Fruit fly (Drosophila melanogaster): ENCODE data around the gene CG14810.

Gene CG14810

DNA sequence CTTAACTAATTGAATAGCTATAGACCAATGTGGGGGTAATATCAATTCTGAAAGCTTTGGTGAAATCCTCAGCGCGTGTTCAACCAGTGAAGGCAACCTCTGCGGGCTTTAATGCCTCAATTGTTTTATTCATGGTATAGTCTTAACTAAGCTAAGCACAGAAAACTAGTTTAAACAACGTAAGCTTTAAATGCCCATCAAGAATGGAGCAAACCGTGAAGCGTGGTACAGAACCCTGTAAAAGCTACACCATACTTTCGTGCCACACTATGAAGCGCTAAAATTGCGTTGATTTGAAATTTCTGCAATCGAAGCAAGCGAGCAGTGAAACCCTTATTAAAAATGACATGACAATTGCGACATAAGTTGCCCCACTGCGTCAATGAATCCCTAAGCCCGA, 898 bp upstream of the CG14810 start (continued):
- TF ChIP-seq salm (tag; optimal IDR thresholded peaks at IDR 0.05) (no peak), CG15514 (GFP tag; optimal IDR thresholded peaks at IDR 0.05) (peak; percentile 20), CG11504 (tag; optimal IDR thresholded peaks at IDR 0.05) (no peak), Med (GFP tag) (peak; percentile 25), gfzf (GFP tag; optimal IDR thresholded peaks at IDR 0.05) (peak; percentile 30), E2f2 (GFP tag; IDR thresholded peaks at IDR 0.05) (peak; percentile 68), CG2712 (tag; optimal IDR thresholded peaks at IDR 0.05) (no peak), Scr (GFP tag; IDR thresholded peaks at IDR 0.05; ENCODE audit: partially characterized antibody) (no peak)

DNA sequence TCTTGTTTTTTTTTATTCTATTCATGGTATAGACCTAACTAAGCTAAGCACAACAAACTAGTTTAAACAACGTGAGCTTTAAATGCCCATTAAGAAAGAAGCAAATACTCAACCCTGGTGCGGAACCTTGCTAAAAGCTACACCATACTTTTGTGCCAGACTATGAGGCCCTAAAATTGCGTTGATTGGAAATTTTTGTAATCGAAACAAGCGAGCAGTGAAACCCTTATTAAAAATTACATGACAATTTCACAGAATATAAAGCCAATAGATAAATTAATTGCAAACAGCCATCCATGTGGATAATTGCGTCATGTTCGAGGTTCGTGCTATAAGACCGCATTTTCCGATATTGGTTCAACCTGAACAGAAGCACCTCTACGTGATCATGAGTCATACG, 1.1 kb downstream of the CG14810 start:
- TF ChIP-seq Mad (GFP tag; optimal IDR thresholded peaks at IDR 0.05) = no peak
- no peak for TF ChIP-seq chif (GFP tag; optimal IDR thresholded peaks at IDR 0.05)
- no peak for TF ChIP-seq B-H1 (GFP tag; IDR thresholded peaks at IDR 0.05)
- TF ChIP-seq E2f2 (GFP tag; IDR thresholded peaks at IDR 0.05) = peak; percentile 24; the same call in 1 of the 2 replicates
- no peak for TF ChIP-seq CG9437 (GFP tag; optimal IDR thresholded peaks at IDR 0.05)
- TF ChIP-seq Dll (GFP tag; IDR thresholded peaks at IDR 0.05; ENCODE audit: partially characterized antibody) = no peak
- TF ChIP-seq sisA (GFP tag; IDR thresholded peaks at IDR 0.05) = no peak
- peak; percentile 16 for TF ChIP-seq stwl (tag; optimal IDR thresholded peaks at IDR 0.05)
- TF ChIP-seq CoRest (tag; optimal IDR thresholded peaks at IDR 0.05) = no peak
- no peak for TF ChIP-seq Pdp1 (GFP tag; optimal IDR thresholded peaks at IDR 0.05)
- no peak for TF ChIP-seq az2 (GFP tag; optimal IDR thresholded peaks at IDR 0.05)
- no peak for TF ChIP-seq CG9609 (GFP tag; optimal IDR thresholded peaks at IDR 0.05)
- no peak for TF ChIP-seq CG7745 (tag; optimal IDR thresholded peaks at IDR 0.05)
- TF ChIP-seq CG14014 (GFP tag; IDR thresholded peaks at IDR 0.05) = no peak
- no peak for TF ChIP-seq CG17912 (GFP tag; optimal IDR thresholded peaks at IDR 0.05)
- no peak for TF ChIP-seq CG3838 (GFP tag; optimal IDR thresholded peaks at IDR 0.05)
- no peak for TF ChIP-seq hb (GFP tag; IDR thresholded peaks at IDR 0.05; ENCODE audit: partially characterized antibody)
- TF ChIP-seq CG10274 (GFP tag; optimal IDR thresholded peaks at IDR 0.05) = no peak
- no peak for TF ChIP-seq Nf-YC (tag; optimal IDR thresholded peaks at IDR 0.05)
- no peak for TF ChIP-seq oc (tag; optimal IDR thresholded peaks at IDR 0.05)
- no peak for TF ChIP-seq CG8388 (GFP tag; optimal IDR thresholded peaks at IDR 0.05)
- no peak for TF ChIP-seq tna (GFP tag; IDR thresholded peaks at IDR 0.05; ENCODE audit: partially characterized antibody)
- TF ChIP-seq Optix (GFP tag; IDR thresholded peaks at IDR 0.05) = no peak
- no peak for TF ChIP-seq rib (GFP tag; IDR thresholded peaks at IDR 0.05)
- no peak for TF ChIP-seq CG16813 (GFP tag; IDR thresholded peaks at IDR 0.05; ENCODE audit: partially characterized antibody)
- no peak for TF ChIP-seq sim (GFP tag; IDR thresholded peaks at IDR 0.05)
- TF ChIP-seq NFAT (GFP tag; IDR thresholded peaks at IDR 0.05) = 0 out of 2 replicates have a peak, but pooled peaks have one; percentile 6
- TF ChIP-seq CG12659 (GFP tag; optimal IDR thresholded peaks at IDR 0.05) = no peak
- peak; percentile 67 for TF ChIP-seq kay (GFP tag; optimal IDR thresholded peaks at IDR 0.05)
- TF ChIP-seq CG1529 (GFP tag; optimal IDR thresholded peaks at IDR 0.05) = no peak
- no peak for TF ChIP-seq CG43689 (GFP tag; IDR thresholded peaks at IDR 0.05)
- TF ChIP-seq Sin3A (optimal IDR thresholded peaks at IDR 0.05) = no peak
- TF ChIP-seq CG13424 (tag; optimal IDR thresholded peaks at IDR 0.05) = no peak
- peak; percentile 27 for TF ChIP-seq CG17802 (tag; optimal IDR thresholded peaks at IDR 0.05)
- no peak for TF ChIP-seq CG42726 (GFP tag; IDR thresholded peaks at IDR 0.05; ENCODE audit: partially characterized antibody)
- TF ChIP-seq CG8281 (tag; optimal IDR thresholded peaks at IDR 0.05) = no peak
- no peak for TF ChIP-seq Vsx1 (GFP tag; optimal IDR thresholded peaks at IDR 0.05)
- TF ChIP-seq Usf (GFP tag; optimal IDR thresholded peaks at IDR 0.05) = no peak
- TF ChIP-seq CG17568 (GFP tag; optimal IDR thresholded peaks at IDR 0.05) = no peak
- TF ChIP-seq gfzf (GFP tag; optimal IDR thresholded peaks at IDR 0.05) = peak; percentile 38
- peak; percentile 6 for TF ChIP-seq pzg (GFP tag; optimal IDR thresholded peaks at IDR 0.05)
- no peak for TF ChIP-seq MTF-1 (GFP tag; optimal IDR thresholded peaks at IDR 0.05; ENCODE audit: borderline replicate concordance)
- peak; percentile 30 for TF ChIP-seq exex (tag; optimal IDR thresholded peaks at IDR 0.05)

Data from whole organism, embryonic.